Worm (Caenorhabditis elegans) whole organism, L1 larva: Measurements from ENCODE around the gene C49H3.4.

ENCODE experiments used
- egl-27 ChIP-seq, 2 experiments: fragments of 150-350 bp in 1 of 2; sonication (generic microtip); optimal IDR thresholded peaks; 3 replicates each; lab custom pipeline; 2017 to 2018; ENCODE audit warnings: missing biosample characterization in 2 of 2, missing genetic modification characterization in 2 of 2, missing genetic modification reagents in 2 of 2
- grh-1 ChIP-seq: fragments of 200-800 bp; sonication (Bioruptor generic); IDR thresholded peaks from 2 replicates; pipeline ENCODE4 v1.3.6; 2022; ENCODE audit warnings: missing genetic modification reagents, missing genetic modification characterization, missing compliant biosample characterization
- snpc-4 ChIP-seq: fragments of 150-350 bp; optimal IDR thresholded peaks from 2 replicates; lab custom pipeline; 2014; ENCODE audit warnings: missing biosample characterization, missing genetic modification characterization
- zag-1 ChIP-seq: fragments of 150-350 bp; optimal IDR thresholded peaks from 2 replicates; lab custom pipeline; 2014; ENCODE audit warnings: missing biosample characterization, missing genetic modification characterization

DNA sequence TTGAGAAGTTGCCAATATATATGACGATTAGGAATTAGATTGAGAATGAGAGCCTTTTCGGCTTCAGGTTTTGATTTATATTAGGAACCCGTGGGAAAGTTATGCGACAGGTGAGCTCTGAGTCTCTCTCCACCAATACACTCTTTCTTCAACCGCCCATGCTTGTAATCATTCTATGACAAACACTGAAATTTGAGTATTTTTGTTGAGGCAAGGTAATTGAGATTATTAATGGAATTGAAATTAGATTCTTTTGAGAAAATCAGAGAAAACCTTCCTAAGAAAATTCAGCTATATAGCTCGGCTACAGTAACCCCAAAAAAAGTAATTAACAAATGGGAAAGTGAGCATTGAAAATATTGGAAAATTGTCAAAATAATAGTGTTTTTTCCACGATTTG is 40.8 kb downstream of the C49H3.4 start, which contains the start of gene ceh-19:
- TF ChIP-seq grh-1 (GFP tag; lab: Robert Waterston, UW) (no peak), egl-27 (tag; optimal IDR thresholded peaks at IDR 0.05; lab: Kevin White, UChicago) (no peak), zag-1 (no peak), snpc-4 (tag; lab: Kevin White, UChicago) (no peak)
